Fruit fly (Drosophila melanogaster): ENCODE measurements around the gene CG11034.

- TF ChIP-seq psq (GFP tag; optimal IDR thresholded peaks at IDR 0.05) (no peak), HLH106 (tag; optimal IDR thresholded peaks at IDR 0.05) (no peak), Jra (GFP tag; optimal IDR thresholded peaks at IDR 0.05) (no peak), h (GFP tag; optimal IDR thresholded peaks at IDR 0.05) (no peak), dl (GFP tag; optimal IDR thresholded peaks at IDR 0.05; ENCODE audit: insufficient read depth in 1 of 2, partially characterized antibody in 2 of 2) (no peak), lola (GFP tag; optimal IDR thresholded peaks at IDR 0.05) (no peak)
Observed at dm6 chr2L:5789268-5789667, 15.9 kb upstream of the CG11034 start.
